Worm (Caenorhabditis elegans) whole organism, L1 larva: Measurements from ENCODE around the gene ins-35.

Experiments
- C04F5.9 ChIP-seq: sonication (generic microtip); optimal IDR thresholded peaks from 2 replicates; lab custom pipeline; 2016; ENCODE audit warnings: missing genetic modification characterization, missing compliant biosample characterization
- alr-1 ChIP-seq: fragments of 200-800 bp; sonication (Bioruptor generic); optimal IDR thresholded peaks from 2 replicates; lab custom pipeline; 2018; ENCODE audit warnings: borderline replicate concordance, mild to moderate bottlenecking, missing genetic modification characterization, missing compliant biosample characterization
- dpl-1 ChIP-seq, 3 experiments: fragments of 150-350 bp in 2 of 3; sonication (generic microtip) in 1 of 3; optimal IDR thresholded peaks; 2 replicates each; lab custom pipeline; 2014 to 2017; ENCODE audit warnings: missing biosample characterization in 3 of 3, missing genetic modification characterization in 3 of 3, missing genetic modification reagents in 3 of 3
- lin-39 ChIP-seq: fragments of 150-350 bp; optimal IDR thresholded peaks from 2 replicates; lab custom pipeline; 2014; ENCODE audit warnings: missing biosample characterization, missing genetic modification reagents, missing genetic modification characterization
- nhr-77 ChIP-seq: fragments of 150-350 bp; optimal IDR thresholded peaks from 2 replicates; lab custom pipeline; 2014; ENCODE audit warnings: missing biosample characterization, missing genetic modification characterization
- pax-3 ChIP-seq: fragments of 200-800 bp; sonication (Bioruptor generic); optimal IDR thresholded peaks from 2 replicates; lab custom pipeline; 2018; ENCODE audit warnings: mild to moderate bottlenecking, missing genetic modification characterization, moderate library complexity, missing compliant biosample characterization

- TF ChIP-seq dpl-1 (GFP tag; optimal IDR thresholded peaks at IDR 0.05; lab: Kevin White, UChicago): no peak
- no peak for TF ChIP-seq lin-39 (tag; lab: Kevin White, UChicago)
- no peak for TF ChIP-seq C04F5.9 (tag; lab: Kevin White, UChicago)
- no peak for TF ChIP-seq nhr-77 (tag; lab: Kevin White, UChicago)
- TF ChIP-seq alr-1: no peak
- no peak for TF ChIP-seq pax-3 (tag; lab: Kevin White, UChicago)
Observed at ce11 chrV:20338870-20339269, 36.5 kb upstream of the ins-35 start.
